Fruit fly (Drosophila melanogaster): ENCODE results near the gene CG11837.

The CG11837 gene

DNA sequence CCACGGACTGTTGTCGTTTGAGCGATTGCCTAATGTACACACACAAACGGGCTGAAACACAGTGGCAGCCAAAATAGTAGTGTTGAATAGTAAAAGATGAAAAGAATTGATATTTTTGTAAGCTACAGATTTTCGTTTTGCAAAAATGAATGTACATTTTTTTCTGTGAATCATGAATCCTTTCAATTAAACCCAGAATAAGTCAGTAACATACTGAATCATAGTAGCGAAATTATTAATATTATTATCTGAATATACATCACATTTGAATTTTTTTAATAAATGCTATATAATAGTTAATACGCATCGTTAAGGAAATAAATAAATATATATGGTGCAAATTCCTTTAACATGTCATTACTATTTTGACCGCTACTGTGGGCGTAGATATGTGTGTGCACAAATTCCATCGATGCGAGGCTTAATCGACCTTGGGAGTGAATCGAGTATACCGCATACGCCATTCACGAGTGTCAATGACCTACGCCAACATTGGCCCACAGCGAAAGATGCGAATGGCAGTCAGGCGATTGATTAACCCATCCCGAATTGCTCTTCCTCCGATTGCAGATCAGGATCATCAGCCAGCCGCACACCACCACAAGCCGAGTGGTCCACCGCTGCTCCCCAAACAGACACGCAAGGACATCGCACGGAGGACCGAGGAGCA lies 8.6 kb upstream of the CG11837 start (continued):
- TF ChIP-seq CG9727 (GFP tag; optimal IDR thresholded peaks at IDR 0.05) (peak; percentile 75), CG7963 (GFP tag; IDR thresholded peaks at IDR 0.05; ENCODE audit: partially characterized antibody) (no peak), Poxn (GFP tag; IDR thresholded peaks at IDR 0.05) (no peak), CG30431 (GFP tag; optimal IDR thresholded peaks at IDR 0.05) (peak; percentile 12), Max (GFP tag; optimal IDR thresholded peaks at IDR 0.05) (peak; percentile 22), CG7987 (GFP tag; optimal IDR thresholded peaks at IDR 0.05) (no peak), CG34422 (GFP tag; IDR thresholded peaks at IDR 0.05) (no peak; the same call in 2 of the 3 replicates), CG7556 (GFP tag; optimal IDR thresholded peaks at IDR 0.05) (peak; percentile 80), grau (tag; optimal IDR thresholded peaks at IDR 0.05) (peak; percentile 82), Awh (GFP tag; IDR thresholded peaks at IDR 0.05) (peak; percentile 48; the same call in 1 of the 2 replicates), row (GFP tag; IDR thresholded peaks at IDR 0.05) (peak; percentile 66), Dp (GFP tag; optimal IDR thresholded peaks at IDR 0.05) (no peak), CG9932 (GFP tag; IDR thresholded peaks at IDR 0.05) (peak; percentile 42; the same call in 1 of the 2 replicates), CG2116 (GFP tag; optimal IDR thresholded peaks at IDR 0.05) (peak; percentile 21), CG15011 (GFP tag; optimal IDR thresholded peaks at IDR 0.05) (peak; percentile 65), pho (GFP tag; optimal IDR thresholded peaks at IDR 0.05) (peak; percentile 23), Hsf (GFP tag; optimal IDR thresholded peaks at IDR 0.05) (peak; percentile 32), gt (GFP tag; IDR thresholded peaks at IDR 0.05) (no peak), CG12104 (GFP tag; optimal IDR thresholded peaks at IDR 0.05) (peak; percentile 70), org-1 (GFP tag; optimal IDR thresholded peaks at IDR 0.05) (peak; percentile 72), Lim3 (GFP tag; IDR thresholded peaks at IDR 0.05) (no peak), vnd (GFP tag; IDR thresholded peaks at IDR 0.05; ENCODE audit: partially characterized antibody) (no peak), chinmo (GFP tag; IDR thresholded peaks at IDR 0.05; ENCODE audit: partially characterized antibody) (peak; percentile 64; the same call in 1 of the 4 replicates), MTF-1 (GFP tag; optimal IDR thresholded peaks at IDR 0.05; ENCODE audit: borderline replicate concordance) (no peak), dysf (GFP tag; IDR thresholded peaks at IDR 0.05) (peak; percentile 68; the same call in 2 of the 3 replicates), CG7357 (GFP tag; IDR thresholded peaks at IDR 0.05) (peak; percentile 38; the same call in 1 of the 3 replicates), trh (GFP tag; optimal IDR thresholded peaks at IDR 0.05) (no peak), Drgx (GFP tag; IDR thresholded peaks at IDR 0.05) (peak; percentile 48; the same call in 1 of the 2 replicates), Dip2 (GFP tag; IDR thresholded peaks at IDR 0.05) (no peak), wor (GFP tag; IDR thresholded peaks at IDR 0.05) (0 out of 2 replicates have a peak, but pooled peaks have one; percentile 21), sisA (GFP tag; IDR thresholded peaks at IDR 0.05) (peak; percentile 24; the same call in 1 of the 2 replicates), insv (GFP tag; optimal IDR thresholded peaks at IDR 0.05) (no peak), Hr39 (optimal IDR thresholded peaks at IDR 0.05) (no peak), chif (GFP tag; optimal IDR thresholded peaks at IDR 0.05) (peak in 1 of 2 experiments; percentile 7), CG31224 (GFP tag; IDR thresholded peaks at IDR 0.05) (no peak; the same call in 1 of the 2 replicates), her (GFP tag; optimal IDR thresholded peaks at IDR 0.05) (peak; percentile 28), CG11696 (GFP tag; IDR thresholded peaks at IDR 0.05) (peak; percentile 85), CG4730 (GFP tag; IDR thresholded peaks at IDR 0.05) (no peak), sob (GFP tag; IDR thresholded peaks at IDR 0.05) (0 out of 2 replicates have a peak, but pooled peaks have one; percentile 36), Side (GFP tag; optimal IDR thresholded peaks at IDR 0.05) (no peak), CG32532 (GFP tag; IDR thresholded peaks at IDR 0.05) (peak; percentile 52; the same call in 1 of the 2 replicates), HHEX (GFP tag; optimal IDR thresholded peaks at IDR 0.05) (peak; percentile 64), CG10209 (GFP tag; optimal IDR thresholded peaks at IDR 0.05) (peak; percentile 69), jing (GFP tag; optimal IDR thresholded peaks at IDR 0.05) (no peak), CG13424 (tag; optimal IDR thresholded peaks at IDR 0.05) (peak; percentile 83), lmd (GFP tag; IDR thresholded peaks at IDR 0.05) (peak; percentile 51; the same call in 1 of the 2 replicates), CG2678 (tag; optimal IDR thresholded peaks at IDR 0.05) (no peak), tx (GFP tag; optimal IDR thresholded peaks at IDR 0.05) (peak; percentile 2), seq (GFP tag; IDR thresholded peaks at IDR 0.05) (peak; percentile 68), sima (GFP tag; optimal IDR thresholded peaks at IDR 0.05) (no peak)

All from whole organism, embryonic.